Worm (Caenorhabditis elegans) whole organism, L1 larva: ENCODE data around the gene C17H12.37.
A peak's percentile ranks its signal among the peaks of the same experiment; 100 is the strongest.

Experiments
- C34B4.2 ChIP-seq: sonication (generic microtip); optimal IDR thresholded peaks from 2 replicates; lab custom pipeline; 2017; ENCODE audit warnings: mild to moderate bottlenecking, missing genetic modification characterization, missing compliant biosample characterization
- F16B12.6 ChIP-seq: fragments of 150-350 bp; optimal IDR thresholded peaks from 2 replicates; lab custom pipeline; 2014; ENCODE audit warnings: missing biosample characterization, missing genetic modification characterization
- Y116A8C.19 ChIP-seq: sonication (generic microtip); optimal IDR thresholded peaks from 2 replicates; lab custom pipeline; 2016; ENCODE audit warnings: missing compliant biosample characterization, missing genetic modification characterization, borderline replicate concordance
- alr-1 ChIP-seq: fragments of 200-800 bp; sonication (Bioruptor generic); optimal IDR thresholded peaks from 2 replicates; lab custom pipeline; 2018; ENCODE audit warnings: borderline replicate concordance, mild to moderate bottlenecking, missing genetic modification characterization, missing compliant biosample characterization
- blmp-1 ChIP-seq: fragments of 150-350 bp; optimal IDR thresholded peaks from 2 replicates; lab custom pipeline; 2014; ENCODE audit warnings: missing biosample characterization, missing genetic modification characterization
- ceh-82 ChIP-seq, 3 experiments: fragments of 150-350 bp in 1 of 3; sonication (generic microtip) in 2 of 3; optimal IDR thresholded peaks; 2 replicates each; lab custom pipeline; 2014 to 2017; ENCODE audit warnings: missing biosample characterization in 3 of 3, missing genetic modification characterization in 3 of 3
- ceh-90 ChIP-seq: sonication (generic microtip); optimal IDR thresholded peaks from 2 replicates; lab custom pipeline; 2016; ENCODE audit warnings: missing genetic modification characterization, missing compliant biosample characterization
- ces-1 ChIP-seq: fragments of 150-350 bp; optimal IDR thresholded peaks from 2 replicates; lab custom pipeline; 2014; ENCODE audit warnings: missing biosample characterization, missing genetic modification reagents, missing genetic modification characterization
- efl-1 ChIP-seq, 4 experiments: fragments of 150-350 bp; optimal IDR thresholded peaks in 3 of 4; peaks in 1 of 4; 1 replicate in 1 of 4; 2 replicates in 3 of 4; lab custom pipeline; 2014; ENCODE audit warnings: missing biosample characterization in 2 of 4, missing genetic modification characterization in 2 of 4, missing genetic modification reagents in 2 of 4
- egl-13 ChIP-seq: sonication (generic microtip); optimal IDR thresholded peaks from 2 replicates; lab custom pipeline; 2016; ENCODE audit warnings: missing genotype, missing genetic modification reagents, missing genetic modification characterization, missing compliant biosample characterization
- egl-27 ChIP-seq, 2 experiments: fragments of 150-350 bp in 1 of 2; sonication (generic microtip); optimal IDR thresholded peaks; 3 replicates each; lab custom pipeline; 2017 to 2018; ENCODE audit warnings: missing biosample characterization in 2 of 2, missing genetic modification characterization in 2 of 2, missing genetic modification reagents in 2 of 2
- elt-2 ChIP-seq: sonication (generic microtip); optimal IDR thresholded peaks from 2 replicates; lab custom pipeline; 2016; ENCODE audit warnings: missing genetic modification characterization, mild to moderate bottlenecking, inconsistent platforms, missing compliant biosample characterization, missing genetic modification reagents
- elt-3 ChIP-seq, 6 experiments: fragments of 150-350 bp in 1 of 6; sonication (generic microtip); optimal IDR thresholded peaks; 2 replicates each; lab custom pipeline; 2017 to 2018; ENCODE audit warnings: missing biosample characterization in 6 of 6, missing genetic modification characterization in 6 of 6, inconsistent platforms in 1 of 6
- ets-5 ChIP-seq: fragments of 200-800 bp; sonication (Bioruptor generic); IDR thresholded peaks from 2 replicates; pipeline ENCODE4 v1.3.6; 2022; ENCODE audit warnings: missing genetic modification characterization, missing compliant biosample characterization
- fkh-4 ChIP-seq: sonication (generic microtip); optimal IDR thresholded peaks from 2 replicates; lab custom pipeline; 2016; ENCODE audit warnings: missing compliant biosample characterization, missing genetic modification characterization, borderline replicate concordance
- hpl-2 ChIP-seq: fragments of 150-350 bp; optimal IDR thresholded peaks from 2 replicates; lab custom pipeline; 2014; ENCODE audit warnings: missing biosample characterization, missing genetic modification reagents, missing genetic modification characterization
- isw-1 ChIP-seq: fragments of 200-800 bp; sonication (Bioruptor generic); IDR thresholded peaks from 2 replicates; pipeline ENCODE4 v1.3.6; 2022; ENCODE audit warnings: missing genetic modification characterization, missing compliant biosample characterization
- jun-1 ChIP-seq: fragments of 150-350 bp; optimal IDR thresholded peaks from 2 replicates; lab custom pipeline; 2014; ENCODE audit warnings: missing biosample characterization, missing genetic modification reagents, missing genetic modification characterization
- lir-3 ChIP-seq: sonication (generic microtip); optimal IDR thresholded peaks from 2 replicates; lab custom pipeline; 2016; ENCODE audit warnings: mild to moderate bottlenecking, missing genetic modification characterization, moderate library complexity, missing compliant biosample characterization; ENCODE audit not compliant: poor library complexity
- lsy-2 ChIP-seq, 2 experiments: fragments of 150-350 bp; optimal IDR thresholded peaks; 2 replicates each; lab custom pipeline; 2014; ENCODE audit warnings: missing biosample characterization in 2 of 2, missing genetic modification characterization in 2 of 2
- mep-1 ChIP-seq: fragments of 150-350 bp; optimal IDR thresholded peaks from 2 replicates; lab custom pipeline; 2014; ENCODE audit warnings: missing biosample characterization, missing genetic modification characterization
- nhr-11 ChIP-seq: fragments of 150-350 bp; optimal IDR thresholded peaks from 2 replicates; lab custom pipeline; 2014; ENCODE audit warnings: missing biosample characterization, missing genetic modification characterization
- nhr-19 ChIP-seq: fragments of 200-800 bp; sonication (Bioruptor generic); conservative IDR thresholded peaks from 2 replicates; pipeline ENCODE4 v1.3.6; 2022; ENCODE audit warnings: missing genetic modification characterization, missing compliant biosample characterization
- nhr-20 ChIP-seq: sonication (generic microtip); optimal IDR thresholded peaks from 2 replicates; lab custom pipeline; 2016; ENCODE audit warnings: mild to moderate bottlenecking, missing genetic modification characterization, missing compliant biosample characterization
- nhr-28 ChIP-seq: fragments of 150-350 bp; optimal IDR thresholded peaks from 2 replicates; lab custom pipeline; 2014; ENCODE audit warnings: missing biosample characterization, missing genetic modification characterization
- nhr-47 ChIP-seq: sonication (generic microtip); optimal IDR thresholded peaks from 2 replicates; lab custom pipeline; 2016; ENCODE audit warnings: mild to moderate bottlenecking, missing genetic modification characterization, moderate library complexity, missing compliant biosample characterization
- nhr-76 ChIP-seq: sonication (generic microtip); optimal IDR thresholded peaks from 2 replicates; lab custom pipeline; 2017; ENCODE audit warnings: missing biosample characterization, missing genetic modification characterization
- nhr-77 ChIP-seq: fragments of 150-350 bp; optimal IDR thresholded peaks from 2 replicates; lab custom pipeline; 2014; ENCODE audit warnings: missing biosample characterization, missing genetic modification characterization
- nhr-84 ChIP-seq: sonication (generic microtip); optimal IDR thresholded peaks from 2 replicates; lab custom pipeline; 2017; ENCODE audit warnings: missing biosample characterization, missing genetic modification characterization
- pag-3 ChIP-seq: sonication (generic microtip); optimal IDR thresholded peaks from 2 replicates; lab custom pipeline; 2017; ENCODE audit warnings: missing genetic modification characterization, mild to moderate bottlenecking, missing compliant biosample characterization, antibody characterized with exemption, borderline replicate concordance; ENCODE audit not compliant: insufficient read depth
- pax-3 ChIP-seq: fragments of 200-800 bp; sonication (Bioruptor generic); optimal IDR thresholded peaks from 2 replicates; lab custom pipeline; 2018; ENCODE audit warnings: mild to moderate bottlenecking, missing genetic modification characterization, moderate library complexity, missing compliant biosample characterization
- pqm-1 ChIP-seq: sonication (generic microtip); optimal IDR thresholded peaks from 3 replicates; lab custom pipeline; 2017; ENCODE audit warnings: missing biosample characterization, missing genetic modification characterization
- skn-1 ChIP-seq: fragments of 150-350 bp; optimal IDR thresholded peaks from 2 replicates; lab custom pipeline; 2014; ENCODE audit warnings: missing biosample characterization, missing genetic modification characterization
- snpc-4 ChIP-seq: fragments of 150-350 bp; optimal IDR thresholded peaks from 2 replicates; lab custom pipeline; 2014; ENCODE audit warnings: missing biosample characterization, missing genetic modification characterization
- snu-23 ChIP-seq: sonication (generic microtip); optimal IDR thresholded peaks from 2 replicates; lab custom pipeline; 2016; ENCODE audit warnings: missing genetic modification characterization, missing compliant biosample characterization
- sox-4 ChIP-seq: sonication (generic microtip); optimal IDR thresholded peaks from 2 replicates; lab custom pipeline; 2016; ENCODE audit warnings: missing genetic modification characterization, missing compliant biosample characterization
- sptf-1 ChIP-seq: fragments of 150-350 bp; optimal IDR thresholded peaks from 2 replicates; lab custom pipeline; 2014; ENCODE audit warnings: missing biosample characterization, missing genetic modification characterization
- sup-37 ChIP-seq: fragments of 200-800 bp; sonication (Bioruptor generic); optimal IDR thresholded peaks from 2 replicates; lab custom pipeline; 2018; ENCODE audit warnings: mild to moderate bottlenecking, missing genetic modification characterization, missing compliant biosample characterization
- swsn-7 ChIP-seq: sonication (generic microtip); optimal IDR thresholded peaks from 2 replicates; lab custom pipeline; 2016; ENCODE audit warnings: missing genetic modification characterization, missing compliant biosample characterization
- tbx-2 ChIP-seq: sonication (generic microtip); optimal IDR thresholded peaks from 2 replicates; lab custom pipeline; 2016; ENCODE audit warnings: missing genetic modification characterization, missing compliant biosample characterization
- unc-30 ChIP-seq: sonication (generic microtip); optimal IDR thresholded peaks from 2 replicates; lab custom pipeline; 2017; ENCODE audit warnings: missing biosample characterization, missing genetic modification characterization
- vab-15 ChIP-seq: sonication (generic microtip); optimal IDR thresholded peaks from 2 replicates; lab custom pipeline; 2017; ENCODE audit warnings: missing genotype, mild to moderate bottlenecking, missing genetic modification characterization, missing compliant biosample characterization
- xbp-1 ChIP-seq: sonication (generic microtip); optimal IDR thresholded peaks from 2 replicates; lab custom pipeline; 2016; ENCODE audit warnings: missing genetic modification characterization, missing compliant biosample characterization
- ztf-4 ChIP-seq: fragments of 150-350 bp; optimal IDR thresholded peaks from 2 replicates; lab custom pipeline; 2014; ENCODE audit warnings: missing biosample characterization, missing genetic modification characterization

Gene C17H12.37

ce11 chrIV:6767240-6767639 lies 37.7 kb upstream of the C17H12.37 start (continued):
- no peak for TF ChIP-seq pqm-1 (tag; lab: Kevin White, UChicago)
- peak; percentile 12 for TF ChIP-seq nhr-77 (tag; lab: Kevin White, UChicago)
- no peak for TF ChIP-seq alr-1 (tag; lab: Kevin White, UChicago)
- TF ChIP-seq ztf-4 (tag; lab: Kevin White, UChicago), result no peak
- TF ChIP-seq snpc-4, result no peak
- TF ChIP-seq lir-3 (tag; lab: Kevin White, UChicago), result peak; percentile 32
- no peak for TF ChIP-seq hpl-2
- peak; percentile 61 for TF ChIP-seq snu-23 (GFP tag; lab: Kevin White, UChicago)
- peak; percentile 50 for TF ChIP-seq egl-13 (tag; lab: Kevin White, UChicago)
- TF ChIP-seq fkh-4 (tag; lab: Kevin White, UChicago), result no peak
- peak; percentile 19 for TF ChIP-seq nhr-20 (tag; lab: Kevin White, UChicago)
- no peak for TF ChIP-seq pax-3 (tag; lab: Kevin White, UChicago)
- TF ChIP-seq efl-1 (optimal IDR thresholded peaks at IDR 0.05; lab: Kevin White, UChicago), result peak; percentile 52 to 58
- TF ChIP-seq efl-1 (GFP tag; optimal IDR thresholded peaks at IDR 0.05 in 1 of 2; lab: Kevin White, UChicago), result peak in 1 of 2 experiments; percentile 30
- no peak for TF ChIP-seq nhr-28 (tag; lab: Kevin White, UChicago)
- no peak for TF ChIP-seq nhr-84
- no peak for TF ChIP-seq pag-3
- peak; percentile 18 to 75 (median 41) for TF ChIP-seq ceh-82 (tag; optimal IDR thresholded peaks at IDR 0.05; lab: Kevin White, UChicago)
- no peak for TF ChIP-seq ces-1
- TF ChIP-seq egl-27 (tag; optimal IDR thresholded peaks at IDR 0.05; lab: Kevin White, UChicago), result no peak
- no peak for TF ChIP-seq C34B4.2 (tag; lab: Kevin White, UChicago)
- TF ChIP-seq ets-5 (GFP tag; lab: Robert Waterston, UW), result 0 out of 2 replicates have a peak, but pooled peaks have one; percentile 70
- TF ChIP-seq unc-30 (tag; lab: Kevin White, UChicago), result no peak
- TF ChIP-seq ceh-90 (tag; lab: Kevin White, UChicago), result no peak
- TF ChIP-seq xbp-1 (tag; lab: Kevin White, UChicago), result peak; percentile 16
- TF ChIP-seq isw-1 (GFP tag; lab: Robert Waterston, UW), result no peak
- peak; percentile 42 for TF ChIP-seq nhr-47 (tag; lab: Kevin White, UChicago)
- TF ChIP-seq sox-4 (tag; lab: Kevin White, UChicago), result no peak
- TF ChIP-seq elt-3 (tag; optimal IDR thresholded peaks at IDR 0.05; lab: Kevin White, UChicago), result no peak
- no peak for TF ChIP-seq nhr-76
- no peak for TF ChIP-seq F16B12.6 (tag; lab: Kevin White, UChicago)
- no peak for TF ChIP-seq nhr-11
- TF ChIP-seq sptf-1, result no peak
- TF ChIP-seq jun-1 (tag; lab: Kevin White, UChicago), result peak; percentile 33
- TF ChIP-seq nhr-19 (GFP tag; lab: Robert Waterston, UW), result no peak
- peak; percentile 54 for TF ChIP-seq mep-1
- no peak for TF ChIP-seq vab-15
- peak; percentile 64 for TF ChIP-seq blmp-1 (tag; lab: Kevin White, UChicago)
- TF ChIP-seq elt-2 (tag; lab: Kevin White, UChicago), result peak; percentile 28
- no peak for TF ChIP-seq sup-37
- TF ChIP-seq, all 84 proteins: peak for 28

DNA sequence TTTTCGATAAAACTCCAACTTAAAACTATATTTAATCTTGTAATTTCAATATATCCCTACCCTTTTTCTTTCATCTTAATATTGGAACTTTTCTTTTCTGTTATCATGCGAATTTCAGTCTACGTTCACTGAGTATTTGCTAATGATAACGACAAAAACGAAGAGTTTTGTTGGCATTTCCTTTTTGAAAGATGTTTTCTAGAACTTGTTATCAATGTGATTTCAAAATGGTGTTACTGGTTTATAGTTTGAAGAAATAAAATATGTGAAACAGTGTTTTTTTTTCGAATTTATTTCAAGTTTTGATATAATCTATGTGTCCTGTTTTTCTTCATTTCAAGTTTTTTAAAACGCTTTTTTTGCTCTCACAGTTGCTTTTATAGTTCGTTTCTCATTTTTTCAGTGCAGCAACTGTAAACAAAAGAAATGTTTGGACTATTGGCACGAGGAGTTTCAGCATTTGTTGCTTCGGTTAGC lies 34.5 kb upstream of the C17H12.37 start, which contains the start of gene anat-1:
anat-1 (plus strand) TSS at position 427 of the 477 bp plus-strand sequence.
- no peak for TF ChIP-seq lsy-2 (tag; optimal IDR thresholded peaks at IDR 0.05; lab: Kevin White, UChicago)
- peak; percentile 36 for TF ChIP-seq elt-2 (tag; lab: Kevin White, UChicago)

DNA sequence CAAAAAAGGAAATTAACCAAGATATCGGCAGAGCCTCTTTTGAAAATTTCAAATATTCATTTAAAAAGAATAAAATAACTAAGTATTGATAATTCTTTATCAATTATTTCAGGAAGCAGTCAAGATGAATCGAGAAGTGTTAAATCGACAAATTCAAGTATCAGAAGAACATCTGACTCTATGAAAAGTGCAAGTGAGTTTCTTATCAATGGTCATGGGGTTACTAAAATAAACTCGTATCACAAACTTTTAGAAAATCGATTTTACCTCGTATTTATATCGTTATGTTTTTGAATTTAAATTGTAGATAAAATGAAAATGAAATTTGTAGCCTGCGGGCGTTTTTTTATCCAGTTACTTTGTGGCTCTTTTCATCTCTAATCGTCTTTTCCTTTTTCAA lies 33.4 kb upstream of the C17H12.37 start:
- TF ChIP-seq egl-13 (tag; lab: Kevin White, UChicago) (no peak), skn-1 (tag; lab: Kevin White, UChicago) (no peak), swsn-7 (tag; lab: Kevin White, UChicago) (no peak), efl-1 (optimal IDR thresholded peaks at IDR 0.05; lab: Kevin White, UChicago) (no peak), efl-1 (GFP tag; optimal IDR thresholded peaks at IDR 0.05 in 1 of 2; lab: Kevin White, UChicago) (peak in 1 of 2 experiments; percentile 7), tbx-2 (no peak), elt-2 (tag; lab: Kevin White, UChicago) (peak; percentile 53), Y116A8C.19 (tag; lab: Kevin White, UChicago) (no peak), snu-23 (GFP tag; lab: Kevin White, UChicago) (no peak), nhr-84 (no peak), nhr-76 (no peak)
